Fruit fly (Drosophila melanogaster) whole organism, embryonic: ENCODE measurements around the gene CG3104.

ENCODE experiments used
- Atf6 ChIP-seq: fragments of 200-800 bp; sonication (Bioruptor generic); IDR thresholded peaks from 2 replicates; pipeline ENCODE4 v1.3.6; 2022; ENCODE audit warnings: missing biosample characterization, missing genetic modification characterization
- C15 ChIP-seq: fragments of 200-800 bp; sonication (Bioruptor generic); IDR thresholded peaks from 3 replicates; pipeline ENCODE4 v1.3.6; 2022; ENCODE audit warnings: missing biosample characterization, missing genetic modification characterization
- CG10147 ChIP-seq: fragments of 200-800 bp; sonication (Bioruptor generic); optimal IDR thresholded peaks from 2 replicates; lab custom pipeline; 2019; ENCODE audit warnings: missing biosample characterization, mild to moderate bottlenecking, missing genetic modification characterization, moderate library complexity
- CG11456 ChIP-seq: fragments of 200-800 bp; sonication (Bioruptor generic); IDR thresholded peaks from 3 replicates; pipeline ENCODE4 v1.3.6; 2022; ENCODE audit warnings: missing biosample characterization, missing genetic modification characterization
- CG1233 ChIP-seq: fragments of 200-800 bp; sonication (Bioruptor generic); optimal IDR thresholded peaks from 4 replicates; lab custom pipeline; 2018; ENCODE audit warnings: missing biosample characterization, mild to moderate bottlenecking, missing genetic modification characterization
- CG13894 ChIP-seq: fragments of 200-800 bp; sonication (Bioruptor generic); optimal IDR thresholded peaks from 3 replicates; lab custom pipeline; 2018; ENCODE audit warnings: missing biosample characterization, mild to moderate bottlenecking, missing genetic modification characterization, moderate library complexity
- CG15514 ChIP-seq: fragments of 200-800 bp; sonication (Bioruptor generic); optimal IDR thresholded peaks from 3 replicates; lab custom pipeline; 2017; ENCODE audit warnings: missing biosample characterization, missing genetic modification characterization, mild to moderate bottlenecking, moderate library complexity, missing genetic modification reagents
- CG17328 ChIP-seq: fragments of 200-800 bp; sonication (Bioruptor generic); IDR thresholded peaks from 2 replicates; pipeline ENCODE4 v1.3.6; 2022; ENCODE audit warnings: missing biosample characterization, missing genetic modification characterization
- CG17361 ChIP-seq: fragments of 200-800 bp; sonication (Bioruptor generic); IDR thresholded peaks from 3 replicates; pipeline ENCODE4 v1.3.6; 2022; ENCODE audit warnings: missing biosample characterization, missing genetic modification characterization
- CG17568 ChIP-seq: fragments of 200-800 bp; sonication (Bioruptor generic); optimal IDR thresholded peaks from 2 replicates; lab custom pipeline; 2018; ENCODE audit warnings: missing biosample characterization, mild to moderate bottlenecking, missing genetic modification characterization, moderate library complexity
- CG17612 ChIP-seq: fragments of 200-800 bp; sonication (Bioruptor generic); IDR thresholded peaks from 2 replicates; pipeline ENCODE4 v1.3.6; 2022; ENCODE audit warnings: missing biosample characterization, missing genetic modification characterization
- CG2199 ChIP-seq: fragments of 200-800 bp; sonication (Bioruptor generic); IDR thresholded peaks from 3 replicates; pipeline ENCODE4 v1.3.6; 2022; ENCODE audit warnings: missing biosample characterization, missing genetic modification characterization
- CG2889 ChIP-seq: fragments of 200-800 bp; sonication (Bioruptor generic); IDR thresholded peaks from 3 replicates; pipeline ENCODE4 v1.3.6; 2022; ENCODE audit warnings: missing biosample characterization, missing genetic modification characterization
- CG30431 ChIP-seq: fragments of 200-800 bp; sonication (Bioruptor generic); optimal IDR thresholded peaks from 2 replicates; lab custom pipeline; 2017; ENCODE audit warnings: missing biosample characterization, missing genetic modification characterization
- CG34376 ChIP-seq: fragments of 200-800 bp; sonication (Bioruptor generic); optimal IDR thresholded peaks from 2 replicates; lab custom pipeline; 2018; ENCODE audit warnings: missing biosample characterization, mild to moderate bottlenecking, missing genetic modification characterization
- CG4404 ChIP-seq: fragments of 200-800 bp; sonication (Bioruptor generic); IDR thresholded peaks from 2 replicates; pipeline ENCODE4 v1.3.6; 2022; ENCODE audit warnings: missing biosample characterization, missing genetic modification characterization
- CG4730 ChIP-seq: fragments of 200-800 bp; sonication (Bioruptor generic); IDR thresholded peaks from 2 replicates; pipeline ENCODE4 v1.3.6; 2022; ENCODE audit warnings: missing biosample characterization, missing genetic modification characterization
- CG7271 ChIP-seq: fragments of 200-800 bp; sonication (Bioruptor generic); optimal IDR thresholded peaks from 2 replicates; lab custom pipeline; 2018; ENCODE audit warnings: missing biosample characterization, mild to moderate bottlenecking, missing genetic modification characterization, moderate library complexity
- CG7556 ChIP-seq: fragments of 200-800 bp; sonication (Bioruptor generic); optimal IDR thresholded peaks from 2 replicates; lab custom pipeline; 2017; ENCODE audit warnings: missing biosample characterization, mild to moderate bottlenecking, missing genetic modification characterization
- CG7745 ChIP-seq: fragments of 200-800 bp; sonication (Bioruptor generic); optimal IDR thresholded peaks from 2 replicates; lab custom pipeline; 2018; ENCODE audit warnings: missing biosample characterization, mild to moderate bottlenecking, missing genetic modification characterization, moderate library complexity
- CG7963 ChIP-seq: fragments of 200-800 bp; sonication (Bioruptor generic); IDR thresholded peaks from 3 replicates; pipeline ENCODE4 v1.3.6; 2022; ENCODE audit warnings: missing biosample characterization, missing genetic modification characterization; ENCODE audit not compliant: partially characterized antibody
- CG8944 ChIP-seq: fragments of 200-800 bp; sonication (Bioruptor generic); optimal IDR thresholded peaks from 3 replicates; lab custom pipeline; 2016; ENCODE audit warnings: missing biosample characterization, missing genetic modification characterization
- Dbx ChIP-seq: fragments of 200-800 bp; sonication (Bioruptor generic); IDR thresholded peaks from 3 replicates; pipeline ENCODE4 v1.3.6; 2022; ENCODE audit warnings: missing biosample characterization, missing genetic modification characterization
- Deaf1 ChIP-seq: fragments of 200-800 bp; optimal IDR thresholded peaks from 3 replicates; lab custom pipeline; 2019; ENCODE audit warnings: missing biosample characterization, mild to moderate bottlenecking, missing genetic modification characterization, moderate library complexity
- Ets65A ChIP-seq: fragments of 200-800 bp; sonication (Bioruptor generic); peaks from one replicate; lab custom pipeline; 2016; ENCODE audit warnings: missing biosample characterization, missing genetic modification characterization
- Ets97D ChIP-seq: fragments of 200-800 bp; sonication (Bioruptor generic); optimal IDR thresholded peaks from 3 replicates; lab custom pipeline; 2016; ENCODE audit warnings: missing biosample characterization, missing genetic modification characterization
- Hey ChIP-seq: fragments of 200-800 bp; sonication (Bioruptor generic); optimal IDR thresholded peaks from 3 replicates; lab custom pipeline; 2018; ENCODE audit warnings: missing biosample characterization, mild to moderate bottlenecking, missing genetic modification characterization
- Lpt ChIP-seq: fragments of >200 bp; optimal IDR thresholded peaks from 2 replicates; lab custom pipeline; 2018; ENCODE audit warnings: missing biosample characterization, missing genetic modification characterization
- Rfx ChIP-seq: fragments of 200-800 bp; sonication (Bioruptor generic); IDR thresholded peaks from 2 replicates; pipeline ENCODE4 v1.3.6; 2022; ENCODE audit warnings: missing biosample characterization, missing genetic modification characterization
- Side ChIP-seq: fragments of 200-800 bp; sonication (Bioruptor generic); optimal IDR thresholded peaks from 2 replicates; lab custom pipeline; 2016; ENCODE audit warnings: missing biosample characterization, missing genetic modification characterization
- ash1 ChIP-seq: fragments of 200-800 bp; sonication (Bioruptor generic); optimal IDR thresholded peaks from 2 replicates; lab custom pipeline; 2018; ENCODE audit warnings: missing biosample characterization, mild to moderate bottlenecking, missing genetic modification characterization
- bigmax ChIP-seq: fragments of 200-800 bp; sonication (Bioruptor generic); optimal IDR thresholded peaks from 2 replicates; lab custom pipeline; 2018; ENCODE audit warnings: missing biosample characterization, mild to moderate bottlenecking, missing genetic modification characterization
- chif ChIP-seq, 2 experiments: fragments of 200-800 bp; sonication (Bioruptor generic); optimal IDR thresholded peaks; 3 replicates each; lab custom pipeline; 2016; ENCODE audit warnings: missing biosample characterization in 2 of 2, missing genetic modification characterization in 2 of 2
- ci ChIP-seq: fragments of 200-800 bp; sonication (Bioruptor generic); IDR thresholded peaks from 3 replicates; pipeline ENCODE4 v1.3.6; 2022; ENCODE audit warnings: missing biosample characterization, missing genetic modification characterization
- cwo ChIP-seq: fragments of 200-800 bp; sonication (Bioruptor generic); optimal IDR thresholded peaks from 3 replicates; lab custom pipeline; 2017; ENCODE audit warnings: missing biosample characterization, missing genetic modification characterization, mild to moderate bottlenecking, moderate library complexity, missing genetic modification reagents
- dan ChIP-seq: fragments of 200-800 bp; sonication (Bioruptor generic); IDR thresholded peaks from 2 replicates; pipeline ENCODE4 v1.3.6; 2022; ENCODE audit warnings: missing biosample characterization, missing genetic modification characterization
- dimm ChIP-seq: fragments of 200-800 bp; sonication (Bioruptor generic); IDR thresholded peaks from 2 replicates; pipeline ENCODE4 v1.3.6; 2022; ENCODE audit warnings: missing biosample characterization, missing genetic modification characterization
- exex ChIP-seq: fragments of 200-800 bp; sonication (Bioruptor generic); optimal IDR thresholded peaks from 4 replicates; lab custom pipeline; 2018; ENCODE audit warnings: missing biosample characterization, mild to moderate bottlenecking, missing genetic modification characterization, moderate library complexity
- fd102C ChIP-seq: fragments of 200-800 bp; sonication (Bioruptor generic); optimal IDR thresholded peaks from 2 replicates; lab custom pipeline; 2018; ENCODE audit warnings: missing biosample characterization, mild to moderate bottlenecking, missing genetic modification characterization, moderate library complexity
- fd64A ChIP-seq: fragments of 200-800 bp; sonication (Bioruptor generic); optimal IDR thresholded peaks from 3 replicates; lab custom pipeline; 2018; ENCODE audit warnings: missing biosample characterization, mild to moderate bottlenecking, missing genetic modification characterization
- fu2 ChIP-seq: fragments of 200-800 bp; sonication (Bioruptor generic); optimal IDR thresholded peaks from 2 replicates; lab custom pipeline; 2016; ENCODE audit warnings: missing biosample characterization, missing genetic modification characterization
- her ChIP-seq: fragments of 200-800 bp; sonication (Bioruptor generic); optimal IDR thresholded peaks from 2 replicates; lab custom pipeline; 2016; ENCODE audit warnings: missing biosample characterization, missing genetic modification characterization
- hth ChIP-seq: fragments of >200 bp; optimal IDR thresholded peaks from 2 replicates; lab custom pipeline; 2017; ENCODE audit warnings: inconsistent platforms
- kay ChIP-seq: fragments of 200-800 bp; sonication (Bioruptor generic); optimal IDR thresholded peaks from 2 replicates; lab custom pipeline; 2016; ENCODE audit warnings: missing biosample characterization, missing genetic modification characterization
- nerfin-2 ChIP-seq: fragments of 200-800 bp; sonication (Bioruptor generic); IDR thresholded peaks from 2 replicates; pipeline ENCODE4 v1.3.6; 2022; ENCODE audit warnings: missing biosample characterization, missing genetic modification characterization; ENCODE audit not compliant: partially characterized antibody
- oc ChIP-seq: fragments of 200-800 bp; sonication (Bioruptor generic); optimal IDR thresholded peaks from 2 replicates; lab custom pipeline; 2018; ENCODE audit warnings: missing biosample characterization, mild to moderate bottlenecking, missing genetic modification characterization, moderate library complexity
- pum ChIP-seq: fragments of 200-800 bp; sonication (Bioruptor generic); optimal IDR thresholded peaks from 2 replicates; lab custom pipeline; 2016; ENCODE audit warnings: missing biosample characterization, missing genetic modification characterization
- shn ChIP-seq: fragments of 200-800 bp; sonication (Bioruptor generic); optimal IDR thresholded peaks from 3 replicates; lab custom pipeline; 2016; ENCODE audit warnings: missing biosample characterization, missing genetic modification characterization
- sr ChIP-seq: fragments of 200-800 bp; sonication (Bioruptor generic); IDR thresholded peaks from 3 replicates; pipeline ENCODE4 v1.3.6; 2022; ENCODE audit warnings: missing biosample characterization, missing genetic modification characterization
- usp ChIP-seq: fragments of >200 bp; optimal IDR thresholded peaks from 2 replicates; lab custom pipeline; 2017; ENCODE audit warnings: missing biosample characterization, missing genetic modification characterization
- vvl ChIP-seq: fragments of 200-800 bp; sonication (Bioruptor generic); IDR thresholded peaks from 2 replicates; pipeline ENCODE4 v1.3.6; 2022; ENCODE audit warnings: missing biosample characterization, missing genetic modification characterization
- zen2 ChIP-seq: fragments of 200-800 bp; sonication (Bioruptor generic); IDR thresholded peaks from 3 replicates; pipeline ENCODE4 v1.3.6; 2022; ENCODE audit warnings: missing biosample characterization, missing genetic modification characterization; ENCODE audit not compliant: partially characterized antibody

The CG3104 gene

dm6 chr2L:2874542-2875194 is 19.1 kb upstream of the CG3104 start, which contains the start of gene CG8814 (continued):
- TF ChIP-seq CG4730 (GFP tag; lab: Robert Waterston, UW) (peak; percentile 50), CG2889 (GFP tag; lab: Robert Waterston, UW) (no peak), sr (GFP tag; lab: Robert Waterston, UW) (0 out of 3 replicates have a peak, but pooled peaks have one; percentile 27), CG10147 (GFP tag; lab: Kevin White, UChicago) (peak; percentile 69), hth (lab: Kevin White, UChicago) (no peak), CG7271 (tag; lab: Kevin White, UChicago) (no peak), Atf6 (GFP tag; lab: Robert Waterston, UW) (peak; percentile 56; the same call in 1 of the 2 replicates), Ets97D (peak; percentile 49), Lpt (GFP tag; lab: Kevin White, UChicago) (no peak), bigmax (GFP tag; lab: Kevin White, UChicago) (no peak), Rfx (GFP tag; lab: Robert Waterston, UW) (peak; percentile 75), CG17612 (GFP tag; lab: Robert Waterston, UW) (no peak), vvl (GFP tag; lab: Robert Waterston, UW) (peak; percentile 43; the same call in 1 of the 2 replicates), CG1233 (GFP tag; lab: Kevin White, UChicago) (peak; percentile 43), CG8944 (GFP tag; lab: Kevin White, UChicago) (peak; percentile 34), fd102C (GFP tag; lab: Kevin White, UChicago) (no peak), Hey (tag; lab: Kevin White, UChicago) (no peak), CG17361 (peak; percentile 89), fu2 (GFP tag; lab: Kevin White, UChicago) (no peak), CG7556 (GFP tag; lab: Kevin White, UChicago) (peak; percentile 67), CG4404 (GFP tag; lab: Robert Waterston, UW) (peak; percentile 80), Ets65A (GFP tag; lab: Kevin White, UChicago) (peak; percentile 85), oc (tag; lab: Kevin White, UChicago) (no peak), Side (GFP tag; lab: Kevin White, UChicago) (no peak), her (GFP tag; lab: Kevin White, UChicago) (peak; percentile 21), zen2 (no peak), CG17328 (GFP tag; lab: Robert Waterston, UW) (0 out of 2 replicates have a peak, but pooled peaks have one; percentile 5), cwo (GFP tag; lab: Kevin White, UChicago) (peak; percentile 32), fd64A (GFP tag; lab: Kevin White, UChicago) (no peak), nerfin-2 (GFP tag; lab: Robert Waterston, UW) (no peak), ash1 (GFP tag; lab: Kevin White, UChicago) (no peak), kay (GFP tag; lab: Kevin White, UChicago) (peak; percentile 53), CG11456 (GFP tag; lab: Robert Waterston, UW) (peak; percentile 68; the same call in 2 of the 3 replicates), CG15514 (GFP tag; lab: Kevin White, UChicago) (peak; percentile 68), Dbx (GFP tag; lab: Robert Waterston, UW) (peak; percentile 72; the same call in 2 of the 3 replicates), CG13894 (peak; percentile 29), dan (no peak), CG30431 (no peak)

DNA sequence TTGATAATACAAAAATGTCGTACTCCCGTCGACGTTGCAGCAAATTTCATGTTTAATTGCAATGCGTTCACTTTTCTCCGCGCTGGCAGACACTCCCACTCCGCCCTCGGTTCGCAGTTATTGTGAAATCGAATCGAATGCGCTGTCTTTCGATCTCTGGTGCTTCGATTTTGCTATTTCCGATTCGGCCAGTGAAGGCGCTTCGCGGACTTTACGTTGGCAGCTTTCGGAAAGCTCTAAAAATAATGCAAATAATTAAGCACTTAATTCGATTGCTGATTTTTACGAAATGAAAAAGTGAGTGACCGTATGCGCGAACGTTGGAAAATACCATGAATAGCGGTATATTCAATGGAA is 18.6 kb upstream of the CG3104 start, which contains the start of gene Ifrd1:
Ifrd1 (minus strand) TSS at position 305 of the 357 bp plus-strand sequence.
- peak; percentile 5 for TF ChIP-seq Deaf1 (tag; lab: Kevin White, UChicago)
- peak; percentile 100 for TF ChIP-seq CG7745 (tag; lab: Kevin White, UChicago)
- TF ChIP-seq CG4404 (GFP tag; lab: Robert Waterston, UW), result no peak
- no peak for TF ChIP-seq CG34376 (GFP tag; lab: Kevin White, UChicago)
- peak; percentile 5; the same call in 1 of the 3 replicates for TF ChIP-seq ci
- peak; percentile 11 for TF ChIP-seq CG17568 (GFP tag; lab: Kevin White, UChicago)
- TF ChIP-seq shn, result no peak
- TF ChIP-seq CG7963 (GFP tag; lab: Robert Waterston, UW), result no peak
- TF ChIP-seq CG2199 (GFP tag; lab: Robert Waterston, UW), result 0 out of 3 replicates have a peak, but pooled peaks have one; percentile 9
- TF ChIP-seq dimm (GFP tag; lab: Robert Waterston, UW), result no peak
- TF ChIP-seq C15, result no peak
- TF ChIP-seq chif (GFP tag; optimal IDR thresholded peaks at IDR 0.05; lab: Kevin White, UChicago), result no peak
- TF ChIP-seq usp (GFP tag; lab: Kevin White, UChicago), result no peak
- TF ChIP-seq exex (tag; lab: Kevin White, UChicago), result peak; percentile 29
- no peak for TF ChIP-seq pum (GFP tag; lab: Kevin White, UChicago)
